Fruit fly (Drosophila melanogaster) whole organism, embryonic: ENCODE data around the gene fit.

Source experiments
- CG10147 ChIP-seq: fragments of 200-800 bp; sonication (Bioruptor generic); optimal IDR thresholded peaks from 2 replicates; lab custom pipeline; 2019; ENCODE audit warnings: missing biosample characterization, mild to moderate bottlenecking, missing genetic modification characterization, moderate library complexity
- CG10543 ChIP-seq: fragments of 200-800 bp; sonication (Bioruptor generic); optimal IDR thresholded peaks from 3 replicates; lab custom pipeline; 2017; ENCODE audit warnings: missing biosample characterization, mild to moderate bottlenecking, missing genetic modification characterization, moderate library complexity
- CG1233 ChIP-seq: fragments of 200-800 bp; sonication (Bioruptor generic); optimal IDR thresholded peaks from 4 replicates; lab custom pipeline; 2018; ENCODE audit warnings: missing biosample characterization, mild to moderate bottlenecking, missing genetic modification characterization
- CG13624 ChIP-seq: fragments of 200-800 bp; sonication (Bioruptor generic); optimal IDR thresholded peaks from 2 replicates; lab custom pipeline; 2016; ENCODE audit warnings: missing biosample characterization, missing genetic modification characterization
- CG13775 ChIP-seq: fragments of 200-800 bp; sonication (Bioruptor generic); optimal IDR thresholded peaks from 3 replicates; lab custom pipeline; 2017; ENCODE audit warnings: missing biosample characterization, mild to moderate bottlenecking, missing genetic modification characterization
- CG14014 ChIP-seq: fragments of 200-800 bp; sonication (Bioruptor generic); IDR thresholded peaks from 2 replicates; pipeline ENCODE4 v1.3.6; 2022; ENCODE audit warnings: missing biosample characterization, missing genetic modification characterization
- CG15514 ChIP-seq: fragments of 200-800 bp; sonication (Bioruptor generic); optimal IDR thresholded peaks from 3 replicates; lab custom pipeline; 2017; ENCODE audit warnings: missing biosample characterization, missing genetic modification characterization, mild to moderate bottlenecking, moderate library complexity, missing genetic modification reagents
- CG17186 ChIP-seq: fragments of 200-800 bp; sonication (Bioruptor generic); optimal IDR thresholded peaks from 3 replicates; lab custom pipeline; 2017; ENCODE audit warnings: missing biosample characterization, missing genetic modification reagents, missing genetic modification characterization
- CG18262 ChIP-seq: fragments of 200-800 bp; optimal IDR thresholded peaks from 3 replicates; lab custom pipeline; 2019; ENCODE audit warnings: missing biosample characterization, mild to moderate bottlenecking, missing genetic modification characterization, moderate library complexity
- CG2129 ChIP-seq: fragments of 200-800 bp; sonication (Bioruptor generic); IDR thresholded peaks from 2 replicates; pipeline ENCODE4 v1.3.6; 2022; ENCODE audit warnings: missing biosample characterization, missing genetic modification characterization; ENCODE audit not compliant: partially characterized antibody
- CG2712 ChIP-seq: fragments of 200-800 bp; optimal IDR thresholded peaks from 3 replicates; lab custom pipeline; 2019; ENCODE audit warnings: missing biosample characterization, mild to moderate bottlenecking, missing genetic modification characterization, moderate library complexity
- CG32772 ChIP-seq: fragments of 200-800 bp; sonication (Bioruptor generic); IDR thresholded peaks from 2 replicates; pipeline ENCODE4 v1.3.6; 2022; ENCODE audit warnings: missing biosample characterization, missing genetic modification characterization
- CG3281 ChIP-seq: fragments of 200-800 bp; sonication (Bioruptor generic); optimal IDR thresholded peaks from 3 replicates; lab custom pipeline; 2017; ENCODE audit warnings: missing biosample characterization, mild to moderate bottlenecking, missing genetic modification characterization
- CG3995 ChIP-seq: fragments of 200-800 bp; sonication (Bioruptor generic); optimal IDR thresholded peaks from 3 replicates; lab custom pipeline; 2016; ENCODE audit warnings: missing biosample characterization, missing genetic modification characterization
- CG4360 ChIP-seq: fragments of 200-800 bp; sonication (Bioruptor generic); IDR thresholded peaks from 2 replicates; pipeline ENCODE4 v1.3.6; 2022; ENCODE audit warnings: missing biosample characterization, missing genetic modification characterization
- CG4820 ChIP-seq: fragments of 200-800 bp; sonication (Bioruptor generic); optimal IDR thresholded peaks from 3 replicates; lab custom pipeline; 2016; ENCODE audit warnings: missing biosample characterization, missing genetic modification characterization
- CG6254 ChIP-seq: fragments of 200-800 bp; sonication (Bioruptor generic); optimal IDR thresholded peaks from 3 replicates; lab custom pipeline; 2017; ENCODE audit warnings: mild to moderate bottlenecking, missing biosample characterization, missing genetic modification reagents, missing genetic modification characterization
- CG6272 ChIP-seq: fragments of 200-800 bp; sonication (Bioruptor generic); IDR thresholded peaks from 2 replicates; pipeline ENCODE4 v1.3.6; 2022; ENCODE audit warnings: missing biosample characterization, missing genetic modification characterization
- CG6765 ChIP-seq: fragments of 200-800 bp; sonication (Bioruptor generic); optimal IDR thresholded peaks from 3 replicates; lab custom pipeline; 2017; ENCODE audit warnings: missing biosample characterization, mild to moderate bottlenecking, missing genetic modification characterization
- CG6791 ChIP-seq: fragments of 200-800 bp; sonication (Bioruptor generic); IDR thresholded peaks from 3 replicates; pipeline ENCODE4 v1.3.6; 2022; ENCODE audit warnings: missing biosample characterization, missing genetic modification characterization; ENCODE audit not compliant: partially characterized antibody
- CG9817 ChIP-seq: fragments of 200-800 bp; sonication (Bioruptor generic); optimal IDR thresholded peaks from 2 replicates; lab custom pipeline; 2018; ENCODE audit warnings: missing biosample characterization, mild to moderate bottlenecking, missing genetic modification characterization, moderate library complexity
- CG9932 ChIP-seq: fragments of 200-800 bp; sonication (Bioruptor generic); IDR thresholded peaks from 2 replicates; pipeline ENCODE4 v1.3.6; 2022; ENCODE audit warnings: missing biosample characterization, missing genetic modification characterization
- Dad ChIP-seq: fragments of 200-800 bp; sonication (Bioruptor generic); optimal IDR thresholded peaks from 3 replicates; lab custom pipeline; 2016; ENCODE audit warnings: missing biosample characterization, missing genetic modification characterization
- Dfd ChIP-seq, 2 experiments: fragments of >200 bp; optimal IDR thresholded peaks; 2 replicates each; lab custom pipeline; 2017; ENCODE audit warnings: missing biosample characterization in 2 of 2, missing genetic modification characterization in 2 of 2
- Dip2 ChIP-seq: fragments of 200-800 bp; sonication (Bioruptor generic); IDR thresholded peaks from 2 replicates; pipeline ENCODE4 v1.3.6; 2022; ENCODE audit warnings: missing biosample characterization, missing genetic modification characterization
- Eip74EF ChIP-seq, 2 experiments: fragments of 200-800 bp in 1 of 2; fragments of >200 bp in 1 of 2; sonication (Bioruptor generic) in 1 of 2; optimal IDR thresholded peaks; 2 replicates each; lab custom pipeline; 2017 to 2019; ENCODE audit warnings: missing biosample characterization in 2 of 2, missing genetic modification characterization in 2 of 2, mild to moderate bottlenecking in 1 of 2, moderate library complexity in 1 of 2
- Hand ChIP-seq: fragments of 200-800 bp; sonication (Bioruptor generic); optimal IDR thresholded peaks from 2 replicates; lab custom pipeline; 2017; ENCODE audit warnings: mild to moderate bottlenecking, missing biosample characterization, missing genetic modification reagents, missing genetic modification characterization
- Hr3 ChIP-seq: fragments of 200-800 bp; sonication (Bioruptor generic); optimal IDR thresholded peaks from 3 replicates; lab custom pipeline; 2016; ENCODE audit warnings: missing biosample characterization, missing genetic modification characterization
- MESR4 ChIP-seq: fragments of 200-800 bp; sonication (Bioruptor generic); optimal IDR thresholded peaks from 2 replicates; lab custom pipeline; 2018; ENCODE audit warnings: missing biosample characterization, mild to moderate bottlenecking, missing genetic modification characterization, moderate library complexity
- Max ChIP-seq: fragments of 200-800 bp; sonication (Bioruptor generic); optimal IDR thresholded peaks from 2 replicates; lab custom pipeline; 2016; ENCODE audit warnings: missing biosample characterization, mild to moderate bottlenecking, missing genetic modification characterization
- Med ChIP-seq: fragments of 200-800 bp; sonication (Bioruptor generic); peaks from one replicate; lab custom pipeline; 2016; ENCODE audit warnings: missing biosample characterization, missing genetic modification characterization, mild to moderate bottlenecking, inconsistent platforms, moderate library complexity
- NK7.1 ChIP-seq: fragments of 200-800 bp; sonication (Bioruptor generic); optimal IDR thresholded peaks from 3 replicates; lab custom pipeline; 2016; ENCODE audit warnings: missing biosample characterization, missing genetic modification characterization
- Side ChIP-seq: fragments of 200-800 bp; sonication (Bioruptor generic); optimal IDR thresholded peaks from 2 replicates; lab custom pipeline; 2016; ENCODE audit warnings: missing biosample characterization, missing genetic modification characterization
- ara ChIP-seq: fragments of 200-800 bp; sonication (Bioruptor generic); IDR thresholded peaks from 2 replicates; pipeline ENCODE4 v1.3.6; 2022; ENCODE audit warnings: missing biosample characterization, missing genetic modification characterization
- ash1 ChIP-seq: fragments of 200-800 bp; sonication (Bioruptor generic); optimal IDR thresholded peaks from 2 replicates; lab custom pipeline; 2018; ENCODE audit warnings: missing biosample characterization, mild to moderate bottlenecking, missing genetic modification characterization
- bab2 ChIP-seq: fragments of 200-800 bp; sonication (Bioruptor generic); optimal IDR thresholded peaks from 2 replicates; lab custom pipeline; 2016; ENCODE audit warnings: missing biosample characterization, missing genetic modification characterization
- bcd ChIP-seq: fragments of 200-800 bp; sonication (Bioruptor generic); optimal IDR thresholded peaks from 2 replicates; lab custom pipeline; 2017; ENCODE audit warnings: missing biosample characterization, mild to moderate bottlenecking, missing genetic modification characterization
- caup ChIP-seq: fragments of 200-800 bp; sonication (Bioruptor generic); optimal IDR thresholded peaks from 3 replicates; lab custom pipeline; 2017; ENCODE audit warnings: missing biosample characterization, mild to moderate bottlenecking, missing genetic modification characterization, moderate library complexity; ENCODE audit not compliant: severe bottlenecking
- fd3F ChIP-seq: fragments of 200-800 bp; sonication (Bioruptor generic); optimal IDR thresholded peaks from 2 replicates; lab custom pipeline; 2018; ENCODE audit warnings: missing biosample characterization, mild to moderate bottlenecking, missing genetic modification characterization, moderate library complexity
- fd96Cb ChIP-seq: fragments of 200-800 bp; sonication (Bioruptor generic); optimal IDR thresholded peaks from 2 replicates; lab custom pipeline; 2018; ENCODE audit warnings: missing biosample characterization, mild to moderate bottlenecking, missing genetic modification characterization, moderate library complexity
- grau ChIP-seq: fragments of 200-800 bp; optimal IDR thresholded peaks from 3 replicates; lab custom pipeline; 2019; ENCODE audit warnings: missing biosample characterization, mild to moderate bottlenecking, missing genetic modification characterization, moderate library complexity
- jing ChIP-seq: fragments of 200-800 bp; sonication (Bioruptor generic); optimal IDR thresholded peaks from 2 replicates; lab custom pipeline; 2018; ENCODE audit warnings: missing biosample characterization, mild to moderate bottlenecking, missing genetic modification characterization
- kah ChIP-seq: fragments of 200-800 bp; sonication (Bioruptor generic); optimal IDR thresholded peaks from 2 replicates; lab custom pipeline; 2018; ENCODE audit warnings: missing biosample characterization, mild to moderate bottlenecking, missing genetic modification characterization
- mirr ChIP-seq: fragments of 200-800 bp; sonication (Bioruptor generic); optimal IDR thresholded peaks from 3 replicates; lab custom pipeline; 2018; ENCODE audit warnings: missing biosample characterization, mild to moderate bottlenecking, missing genetic modification characterization
- odd ChIP-seq: fragments of 200-800 bp; sonication (Bioruptor generic); optimal IDR thresholded peaks from 2 replicates; lab custom pipeline; 2017; ENCODE audit warnings: missing biosample characterization, mild to moderate bottlenecking, missing genetic modification characterization
- sens ChIP-seq: fragments of 200-800 bp; sonication (Bioruptor generic); peaks from one replicate; lab custom pipeline; 2016; ENCODE audit warnings: missing biosample characterization, missing genetic modification characterization
- sob ChIP-seq: fragments of 200-800 bp; sonication (Bioruptor generic); IDR thresholded peaks from 2 replicates; pipeline ENCODE4 v1.3.6; 2022; ENCODE audit warnings: missing biosample characterization, missing genetic modification characterization
- sqz ChIP-seq: fragments of 200-800 bp; sonication (Bioruptor generic); optimal IDR thresholded peaks from 3 replicates; lab custom pipeline; 2018; ENCODE audit warnings: missing biosample characterization, mild to moderate bottlenecking, missing genetic modification characterization
- sug ChIP-seq: fragments of 200-800 bp; optimal IDR thresholded peaks from 2 replicates; lab custom pipeline; 2019; ENCODE audit warnings: missing biosample characterization, mild to moderate bottlenecking, missing genetic modification characterization, moderate library complexity
- tin ChIP-seq: fragments of 200-800 bp; sonication (Bioruptor generic); optimal IDR thresholded peaks from 3 replicates; lab custom pipeline; 2016; ENCODE audit warnings: missing biosample characterization, missing genetic modification characterization
- usp ChIP-seq: fragments of >200 bp; optimal IDR thresholded peaks from 2 replicates; lab custom pipeline; 2017; ENCODE audit warnings: missing biosample characterization, missing genetic modification characterization

The fit gene

dm6 chr3R:21856873-21857243 is 27.4 kb downstream of the fit start (continued):
- TF ChIP-seq CG13775, result no peak
- TF ChIP-seq Dad (GFP tag; lab: Kevin White, UChicago), result no peak
- TF ChIP-seq tin (GFP tag; lab: Kevin White, UChicago), result no peak
- no peak for TF ChIP-seq Side (GFP tag; lab: Kevin White, UChicago)
- TF ChIP-seq Eip74EF (GFP tag; optimal IDR thresholded peaks at IDR 0.05; lab: Kevin White, UChicago), result no peak
- TF ChIP-seq grau, result no peak
- peak; percentile 23 for TF ChIP-seq CG1233 (GFP tag; lab: Kevin White, UChicago)
- peak; percentile 12 for TF ChIP-seq fd3F (GFP tag; lab: Kevin White, UChicago)
- no peak for TF ChIP-seq CG4820
- TF ChIP-seq Max (GFP tag; lab: Kevin White, UChicago), result no peak
- TF ChIP-seq CG6791, result no peak
- TF ChIP-seq CG3995 (GFP tag; lab: Kevin White, UChicago), result no peak
- TF ChIP-seq CG6254 (GFP tag; lab: Kevin White, UChicago), result no peak
- TF ChIP-seq MESR4 (GFP tag; lab: Kevin White, UChicago), result no peak
- TF ChIP-seq CG3281 (GFP tag; lab: Kevin White, UChicago), result peak; percentile 4
- TF ChIP-seq kah (GFP tag; lab: Kevin White, UChicago), result no peak
- TF ChIP-seq Hr3 (GFP tag; lab: Kevin White, UChicago), result no peak
- TF ChIP-seq CG18262 (tag; lab: Kevin White, UChicago), result no peak
- TF ChIP-seq CG6765, result peak; percentile 11
- no peak for TF ChIP-seq caup (GFP tag; lab: Kevin White, UChicago)
- TF ChIP-seq CG10147 (GFP tag; lab: Kevin White, UChicago), result no peak
- TF ChIP-seq CG9932 (GFP tag; lab: Robert Waterston, UW), result no peak
- no peak for TF ChIP-seq sens (GFP tag; lab: Kevin White, UChicago)
- TF ChIP-seq Dfd (GFP tag; optimal IDR thresholded peaks at IDR 0.05; lab: Kevin White, UChicago), result no peak
- TF ChIP-seq ash1, result no peak
- TF ChIP-seq CG17186 (GFP tag; lab: Kevin White, UChicago), result no peak
- no peak for TF ChIP-seq ara (GFP tag; lab: Robert Waterston, UW)
- no peak for TF ChIP-seq NK7.1
- TF ChIP-seq CG15514 (GFP tag; lab: Kevin White, UChicago), result no peak
- peak; percentile 11 for TF ChIP-seq odd
- TF ChIP-seq fd96Cb (tag; lab: Kevin White, UChicago), result peak; percentile 13
- peak; percentile 14 for TF ChIP-seq bab2 (GFP tag; lab: Kevin White, UChicago)
- no peak for TF ChIP-seq bcd (GFP tag; lab: Kevin White, UChicago)
- no peak for TF ChIP-seq CG4360
- TF ChIP-seq sob (GFP tag; lab: Robert Waterston, UW), result no peak
- no peak for TF ChIP-seq jing
- TF ChIP-seq sug, result peak; percentile 1
- no peak for TF ChIP-seq Hand (GFP tag; lab: Kevin White, UChicago)
- TF ChIP-seq CG14014, result 0 out of 2 replicates have a peak, but pooled peaks have one; percentile 26
- no peak for TF ChIP-seq CG6272 (GFP tag; lab: Robert Waterston, UW)
- TF ChIP-seq Dip2 (GFP tag; lab: Robert Waterston, UW), result no peak
- TF ChIP-seq usp, result no peak
- no peak for TF ChIP-seq CG32772
- TF ChIP-seq CG2712, result no peak
- peak; percentile 29 for TF ChIP-seq CG10543 (GFP tag; lab: Kevin White, UChicago)
- TF ChIP-seq CG9817, result no peak
- TF ChIP-seq mirr (GFP tag; lab: Kevin White, UChicago), result peak; percentile 29
- peak; percentile 89 for TF ChIP-seq Med
- TF ChIP-seq CG2129 (GFP tag; lab: Robert Waterston, UW), result no peak
- no peak for TF ChIP-seq CG13624 (GFP tag; lab: Kevin White, UChicago)
- TF ChIP-seq sqz (GFP tag; lab: Kevin White, UChicago), result no peak
